Worm (Caenorhabditis elegans) whole organism, L1 larva: ENCODE results near the gene F52E1.3.

Experiments
- dsc-1 ChIP-seq: sonication (generic microtip); optimal IDR thresholded peaks from 2 replicates; lab custom pipeline; 2016; ENCODE audit warnings: mild to moderate bottlenecking, missing genetic modification characterization, missing compliant biosample characterization
- efl-1 ChIP-seq, 4 experiments: fragments of 150-350 bp; optimal IDR thresholded peaks in 3 of 4; peaks in 1 of 4; 1 replicate in 1 of 4; 2 replicates in 3 of 4; lab custom pipeline; 2014; ENCODE audit warnings: missing biosample characterization in 2 of 4, missing genetic modification characterization in 2 of 4, missing genetic modification reagents in 2 of 4
- lin-39 ChIP-seq: fragments of 150-350 bp; optimal IDR thresholded peaks from 2 replicates; lab custom pipeline; 2014; ENCODE audit warnings: missing biosample characterization, missing genetic modification reagents, missing genetic modification characterization
- pqm-1 ChIP-seq: sonication (generic microtip); optimal IDR thresholded peaks from 3 replicates; lab custom pipeline; 2017; ENCODE audit warnings: missing biosample characterization, missing genetic modification characterization
- snpc-4 ChIP-seq: fragments of 150-350 bp; optimal IDR thresholded peaks from 2 replicates; lab custom pipeline; 2014; ENCODE audit warnings: missing biosample characterization, missing genetic modification characterization

ce11 chrV:8345436-8345835 is 49.2 kb upstream of the F52E1.3 start, which contains the start of gene C08D8.1:
- TF ChIP-seq efl-1 (optimal IDR thresholded peaks at IDR 0.05; lab: Kevin White, UChicago), result no peak
- TF ChIP-seq efl-1 (GFP tag; optimal IDR thresholded peaks at IDR 0.05 in 1 of 2; lab: Kevin White, UChicago), result no peak
- no peak for TF ChIP-seq pqm-1 (tag; lab: Kevin White, UChicago)
- TF ChIP-seq snpc-4 (tag; lab: Kevin White, UChicago), result no peak
- no peak for TF ChIP-seq lin-39 (tag; lab: Kevin White, UChicago)
- TF ChIP-seq dsc-1 (tag; lab: Kevin White, UChicago), result no peak
